Worm (Caenorhabditis elegans) whole organism, midembryonic: ENCODE data around the gene F54C9.3.

Experiments
- T22C8.4 ChIP-seq: fragments of 200-800 bp; sonication (Bioruptor generic); IDR thresholded peaks from 2 replicates; pipeline ENCODE4 v1.3.6; 2022; ENCODE audit warnings: missing genetic modification characterization, missing compliant biosample characterization
- cog-1 ChIP-seq: sonication (generic microtip); optimal IDR thresholded peaks from 2 replicates; lab custom pipeline; 2016; ENCODE audit warnings: missing genetic modification characterization, missing compliant biosample characterization
- flt-1 ChIP-seq: fragments of 200-800 bp; sonication (Bioruptor generic); IDR thresholded peaks from 2 replicates; pipeline ENCODE4 v1.3.6; 2022; ENCODE audit warnings: missing genetic modification characterization, missing compliant biosample characterization
- klf-2 ChIP-seq: fragments of 200-800 bp; sonication (Bioruptor generic); conservative IDR thresholded peaks from 2 replicates; pipeline ENCODE4 v1.3.6; 2022; ENCODE audit warnings: missing genetic modification reagents, missing genetic modification characterization, missing compliant biosample characterization
- med-1 ChIP-seq: sonication (generic microtip); optimal IDR thresholded peaks from 2 replicates; lab custom pipeline; 2017; ENCODE audit warnings: missing genetic modification characterization, mild to moderate bottlenecking, missing compliant biosample characterization, antibody characterized with exemption, missing genetic modification reagents; ENCODE audit not compliant: insufficient read depth
- ref-1 ChIP-seq: fragments of 200-800 bp; sonication (Bioruptor generic); conservative IDR thresholded peaks from 2 replicates; pipeline ENCODE4 v1.3.6; 2022; ENCODE audit warnings: missing genetic modification reagents, missing genetic modification characterization, missing compliant biosample characterization
- tab-1 ChIP-seq: fragments of 200-800 bp; sonication (Bioruptor generic); IDR thresholded peaks from 2 replicates; pipeline ENCODE4 v1.3.6; 2022; ENCODE audit warnings: missing genetic modification characterization, missing compliant biosample characterization
- ztf-23 ChIP-seq: fragments of 200-800 bp; sonication (Bioruptor generic); IDR thresholded peaks from 2 replicates; pipeline ENCODE4 v1.3.6; 2022; ENCODE audit warnings: missing genetic modification reagents, missing genetic modification characterization, missing compliant biosample characterization
- ztf-29 ChIP-seq: fragments of 200-800 bp; sonication (Bioruptor generic); IDR thresholded peaks from 2 replicates; pipeline ENCODE4 v1.3.6; 2022; ENCODE audit warnings: missing genetic modification reagents, missing genetic modification characterization, missing compliant biosample characterization

The F54C9.3 gene

DNA sequence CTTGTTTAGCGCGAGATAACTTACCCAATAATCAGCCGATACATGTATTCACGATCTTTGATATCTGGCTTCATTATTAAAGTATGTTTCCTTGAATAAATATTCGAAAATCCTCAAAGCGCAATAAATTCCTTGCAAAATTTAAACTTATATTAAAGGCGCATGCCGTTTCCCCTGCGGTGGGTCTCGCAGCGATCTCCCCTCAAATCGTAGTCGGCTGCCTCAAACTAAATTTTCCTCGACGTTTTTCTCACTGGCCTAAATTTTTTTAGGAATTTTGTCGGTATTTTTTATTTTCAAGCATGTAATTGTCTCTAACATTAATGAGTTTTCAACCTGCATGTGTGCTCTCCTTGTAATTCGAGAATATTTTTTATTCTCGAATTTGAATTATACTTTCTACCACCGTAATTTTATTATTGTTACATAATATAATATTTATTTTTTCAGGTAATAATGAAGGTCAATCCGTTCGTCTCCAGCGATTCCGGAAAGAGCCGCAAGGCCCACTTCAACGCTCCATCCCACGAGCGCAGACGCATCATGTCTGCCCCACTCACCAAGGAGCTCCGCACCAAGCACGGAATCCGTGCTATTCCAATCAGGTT is 35.8 kb upstream of the F54C9.3 start, which contains the start of the genes cpf-1 and rpl-26:
cpf-1 (minus strand) TSS at position 104 of the 608 bp plus-strand sequence.
rpl-26 (plus strand) TSS at position 449 of the 608 bp plus-strand sequence.
- TF ChIP-seq klf-2 (no peak), flt-1 (GFP tag; lab: Robert Waterston, UW) (no peak), tab-1 (GFP tag; lab: Robert Waterston, UW) (no peak), ref-1 (GFP tag; lab: Robert Waterston, UW) (no peak), T22C8.4 (GFP tag; lab: Robert Waterston, UW) (no peak), ztf-23 (no peak), ztf-29 (GFP tag; lab: Robert Waterston, UW) (no peak), cog-1 (tag; lab: Kevin White, UChicago) (no peak), med-1 (GFP tag; lab: Kevin White, UChicago) (no peak)

DNA sequence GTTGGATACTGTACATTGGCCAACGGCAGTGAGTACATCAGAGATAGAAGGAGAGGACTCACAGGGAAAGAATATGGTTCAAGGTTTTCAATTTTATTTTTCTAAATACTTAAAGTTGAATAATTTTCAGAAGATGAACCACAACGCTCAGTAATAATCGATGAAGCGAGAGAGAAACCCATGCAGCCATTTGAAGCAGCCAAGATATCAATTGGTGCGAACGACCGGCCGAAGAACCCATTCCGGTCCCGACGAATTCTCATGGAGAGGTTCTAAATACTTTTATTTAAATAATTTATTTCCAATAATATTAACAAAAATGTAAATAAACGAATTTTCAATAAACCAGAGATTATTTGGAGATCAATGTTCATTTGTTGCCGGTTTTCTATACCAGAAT is 33.5 kb upstream of the F54C9.3 start, which contains the start of gene pigg-1:
pigg-1 (minus strand) TSS at position 101 of the 400 bp plus-strand sequence.
- TF ChIP-seq klf-2: no peak
- TF ChIP-seq med-1 (GFP tag; lab: Kevin White, UChicago): no peak
- no peak for TF ChIP-seq tab-1 (GFP tag; lab: Robert Waterston, UW)
- TF ChIP-seq ref-1 (GFP tag; lab: Robert Waterston, UW): no peak
- no peak for TF ChIP-seq flt-1 (GFP tag; lab: Robert Waterston, UW)
- no peak for TF ChIP-seq cog-1 (tag; lab: Kevin White, UChicago)
- no peak for TF ChIP-seq ztf-23

DNA sequence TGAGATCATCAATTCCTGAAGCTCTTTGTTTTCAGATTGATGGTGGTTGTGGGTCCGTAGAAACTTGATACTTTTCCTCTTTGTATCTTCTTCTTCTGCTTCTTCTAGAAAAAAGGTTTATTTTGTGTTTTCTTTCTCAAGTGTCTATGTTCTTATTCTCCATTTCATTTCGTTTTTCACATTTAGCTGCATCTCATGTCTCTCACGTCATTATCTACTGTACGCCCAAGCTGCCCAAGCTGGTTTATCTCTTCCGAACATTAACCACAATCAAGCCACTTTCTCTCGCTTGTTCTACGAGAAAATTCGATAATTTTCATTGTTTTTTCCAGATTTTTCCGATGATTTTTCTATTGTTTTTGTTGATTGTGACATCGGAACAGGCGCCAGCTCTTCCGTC is 32.6 kb upstream of the F54C9.3 start, which contains the start of gene F28C6.5:
F28C6.5 (plus strand) TSS at position 301 of the 400 bp plus-strand sequence.
- no peak for TF ChIP-seq ztf-29 (GFP tag; lab: Robert Waterston, UW)
- TF ChIP-seq ztf-23: no peak
- no peak for TF ChIP-seq tab-1 (GFP tag; lab: Robert Waterston, UW)
- no peak for TF ChIP-seq med-1 (GFP tag; lab: Kevin White, UChicago)
- TF ChIP-seq T22C8.4 (GFP tag; lab: Robert Waterston, UW): no peak
- TF ChIP-seq flt-1 (GFP tag; lab: Robert Waterston, UW): no peak
- TF ChIP-seq klf-2: no peak
- TF ChIP-seq cog-1 (tag; lab: Kevin White, UChicago): no peak
- TF ChIP-seq ref-1 (GFP tag; lab: Robert Waterston, UW): no peak

DNA sequence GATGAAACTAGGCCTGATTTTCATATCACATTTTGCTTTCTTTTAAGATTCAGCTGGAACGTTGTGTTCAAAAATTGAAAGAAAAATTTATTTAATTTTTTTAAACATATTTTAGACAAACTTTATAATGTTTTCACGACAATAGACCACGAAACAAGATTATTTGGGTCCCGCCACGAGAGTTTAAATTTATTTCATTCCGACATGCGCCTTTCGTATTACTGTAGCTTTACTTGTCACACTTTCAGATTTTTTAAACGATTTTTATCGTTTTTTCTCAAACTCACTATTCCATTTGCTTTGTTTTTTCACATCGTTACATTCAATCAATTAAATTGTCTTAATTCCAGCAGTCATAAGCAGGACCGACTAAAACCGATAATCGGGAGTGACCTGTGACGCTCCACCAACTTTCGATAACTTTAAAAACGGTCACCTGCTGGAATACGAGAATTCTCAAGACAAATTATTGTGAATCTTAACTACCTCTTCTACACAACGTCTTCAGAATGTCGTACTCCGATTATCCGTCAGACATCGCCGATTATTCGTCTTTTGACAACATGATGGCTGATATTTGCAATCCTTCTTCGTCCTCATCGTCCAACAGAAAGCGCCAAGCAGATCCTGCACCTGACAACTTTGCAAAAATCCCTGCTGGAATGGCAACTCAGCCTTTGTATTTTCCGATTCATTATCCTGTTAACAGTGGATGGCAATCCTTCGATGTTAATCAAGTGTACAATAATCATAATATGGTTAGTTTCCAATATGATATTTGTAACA is 27.4 kb upstream of the F54C9.3 start, which contains the start of gene aptf-3:
aptf-3 (plus strand) TSS at position 351 of the 786 bp plus-strand sequence.
- TF ChIP-seq flt-1 (GFP tag; lab: Robert Waterston, UW) (no peak), med-1 (GFP tag; lab: Kevin White, UChicago) (no peak), cog-1 (tag; lab: Kevin White, UChicago) (no peak), klf-2 (no peak)

DNA sequence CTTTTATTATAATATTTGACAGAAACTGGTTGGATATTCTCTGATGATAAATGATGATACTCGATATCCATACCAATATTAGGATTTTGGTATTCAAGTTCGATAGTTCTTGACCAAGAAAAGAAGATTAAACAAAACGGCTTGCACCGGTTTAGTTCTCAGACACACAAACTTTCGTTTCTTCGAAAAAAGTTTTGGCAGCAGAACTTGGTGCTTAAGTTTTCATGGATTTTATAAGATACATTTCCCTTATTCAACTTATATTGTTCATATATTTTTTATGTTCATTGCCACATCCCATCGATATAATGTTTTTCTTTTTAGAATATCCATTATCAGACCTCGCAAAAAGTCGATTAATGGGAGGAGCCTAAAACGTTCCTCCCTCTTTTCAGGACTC is 24.0 kb upstream of the F54C9.3 start, which contains the start of gene aptf-4:
aptf-4 (plus strand) TSS at position 301 of the 400 bp plus-strand sequence.
- TF ChIP-seq klf-2: no peak
- no peak for TF ChIP-seq med-1 (GFP tag; lab: Kevin White, UChicago)
- no peak for TF ChIP-seq T22C8.4 (GFP tag; lab: Robert Waterston, UW)
- no peak for TF ChIP-seq cog-1 (tag; lab: Kevin White, UChicago)
- TF ChIP-seq tab-1 (GFP tag; lab: Robert Waterston, UW): no peak
- no peak for TF ChIP-seq ztf-23
- TF ChIP-seq ref-1 (GFP tag; lab: Robert Waterston, UW): no peak
- no peak for TF ChIP-seq flt-1 (GFP tag; lab: Robert Waterston, UW)
- TF ChIP-seq ztf-29 (GFP tag; lab: Robert Waterston, UW): no peak

DNA sequence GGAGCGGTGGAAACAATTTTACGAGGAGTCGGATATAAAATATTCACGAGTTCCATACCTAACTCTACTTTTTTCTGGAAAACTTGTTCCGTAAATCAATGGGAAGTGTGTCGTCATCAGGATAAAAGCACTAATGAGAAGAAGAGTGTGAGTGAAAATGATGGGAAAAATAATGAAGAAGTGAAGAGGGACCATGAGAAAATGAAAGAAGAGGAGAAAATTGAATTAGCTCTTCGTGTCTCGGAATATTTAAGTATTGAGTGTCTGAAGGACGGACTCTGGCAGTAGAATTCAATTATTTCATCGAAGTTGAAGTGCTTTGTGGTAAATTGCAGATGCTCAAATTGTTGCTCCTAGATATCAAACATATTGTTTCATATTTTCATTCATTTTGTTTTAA is 22.6 kb upstream of the F54C9.3 start:
- TF ChIP-seq flt-1 (GFP tag; lab: Robert Waterston, UW): no peak
- TF ChIP-seq cog-1 (tag; lab: Kevin White, UChicago): no peak
- TF ChIP-seq klf-2: no peak
- TF ChIP-seq ztf-29 (GFP tag; lab: Robert Waterston, UW): no peak
- TF ChIP-seq tab-1 (GFP tag; lab: Robert Waterston, UW): no peak

DNA sequence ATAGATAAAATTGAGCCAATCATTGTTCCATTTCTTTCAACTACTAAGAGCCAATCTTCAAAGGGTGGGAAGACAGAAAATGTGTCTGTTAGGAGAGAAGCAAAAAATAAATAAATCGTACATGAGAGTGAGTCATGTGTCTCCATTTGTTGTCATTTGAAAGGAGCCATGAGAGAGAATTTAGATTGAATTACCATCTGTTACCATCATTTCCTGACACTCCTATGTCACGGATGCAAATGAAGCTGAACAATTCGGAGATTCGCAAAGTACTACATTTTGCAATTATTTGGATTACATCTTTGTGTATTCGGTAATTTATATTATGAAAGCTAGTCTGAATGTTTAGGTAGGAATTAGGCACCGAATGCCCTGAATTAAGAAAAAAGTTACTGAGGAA is 21.8 kb upstream of the F54C9.3 start:
- TF ChIP-seq cog-1 (tag; lab: Kevin White, UChicago) (no peak), ztf-23 (no peak), klf-2 (no peak), med-1 (GFP tag; lab: Kevin White, UChicago) (no peak), flt-1 (GFP tag; lab: Robert Waterston, UW) (no peak)

DNA sequence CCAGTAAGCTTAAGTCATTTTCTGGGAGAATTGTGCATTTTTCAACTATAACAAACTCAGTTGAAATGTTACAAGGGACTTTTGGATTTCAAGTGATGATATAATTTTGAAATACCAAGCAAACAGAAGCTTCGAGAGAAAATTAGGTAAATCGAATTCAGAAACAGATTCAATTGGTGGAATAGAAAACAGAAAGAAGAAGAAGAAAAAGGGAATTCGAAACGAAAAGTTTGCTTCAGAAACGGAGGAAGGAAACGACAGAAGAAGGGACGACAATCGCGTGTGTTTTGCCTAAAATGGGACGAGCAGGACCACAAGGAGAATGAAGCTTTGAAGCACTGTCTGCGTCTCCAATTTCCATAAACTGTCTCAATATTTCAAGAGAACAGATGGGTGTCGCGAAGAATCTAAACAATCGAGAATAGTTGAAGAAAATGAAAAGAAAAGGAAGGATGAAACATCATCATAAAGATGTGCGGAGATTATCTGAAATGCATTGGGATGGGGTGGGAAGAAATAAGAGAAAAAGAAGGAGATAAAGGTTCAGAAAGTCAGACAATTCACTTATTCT is 21.1 kb upstream of the F54C9.3 start:
- no peak for TF ChIP-seq ztf-29 (GFP tag; lab: Robert Waterston, UW)
- TF ChIP-seq tab-1 (GFP tag; lab: Robert Waterston, UW): no peak
- TF ChIP-seq cog-1 (tag; lab: Kevin White, UChicago): no peak
- TF ChIP-seq ztf-23: no peak
- no peak for TF ChIP-seq flt-1 (GFP tag; lab: Robert Waterston, UW)
- no peak for TF ChIP-seq T22C8.4 (GFP tag; lab: Robert Waterston, UW)
- no peak for TF ChIP-seq ref-1 (GFP tag; lab: Robert Waterston, UW)
- TF ChIP-seq med-1 (GFP tag; lab: Kevin White, UChicago): no peak
- no peak for TF ChIP-seq klf-2

DNA sequence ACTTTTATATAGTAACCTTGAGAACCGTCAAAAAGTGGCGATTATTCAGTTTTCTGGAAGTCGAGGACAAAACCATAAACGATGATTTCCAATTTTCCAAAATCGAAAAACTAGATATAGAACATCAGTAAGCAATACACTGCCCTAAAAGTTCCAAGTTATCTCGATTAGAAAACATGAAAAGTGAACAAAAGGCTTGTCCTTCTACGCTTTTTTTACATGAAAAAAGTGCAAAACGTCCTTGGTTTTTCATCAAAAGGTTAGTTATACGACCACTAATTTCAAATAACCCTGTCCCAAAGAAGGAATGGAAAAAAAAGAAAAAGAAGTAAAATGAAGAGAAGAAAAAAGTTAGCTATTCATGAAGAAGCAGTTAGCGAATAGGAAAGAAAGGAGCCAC is 19.3 kb upstream of the F54C9.3 start:
- no peak for TF ChIP-seq tab-1 (GFP tag; lab: Robert Waterston, UW)
- TF ChIP-seq ref-1 (GFP tag; lab: Robert Waterston, UW): no peak
- TF ChIP-seq med-1 (GFP tag; lab: Kevin White, UChicago): no peak
- no peak for TF ChIP-seq cog-1 (tag; lab: Kevin White, UChicago)
